Fruit fly (Drosophila melanogaster) whole organism, wandering third instar larva: Measurements from ENCODE around the gene CG5191.

Experiments
- Abd-B ChIP-seq: fragments of >200 bp; optimal IDR thresholded peaks from 2 replicates; lab custom pipeline; 2017; ENCODE audit warnings: missing biosample characterization, missing genetic modification characterization
- CG32264 ChIP-seq: fragments of 200-800 bp; sonication (Bioruptor generic); optimal IDR thresholded peaks from 2 replicates; lab custom pipeline; 2016; ENCODE audit warnings: missing biosample characterization, missing genetic modification characterization
- CG9705 ChIP-seq: fragments of 200-800 bp; sonication (Bioruptor generic); optimal IDR thresholded peaks from 2 replicates; lab custom pipeline; 2018; ENCODE audit warnings: missing biosample characterization, mild to moderate bottlenecking, missing genetic modification characterization
- CrebA ChIP-seq: fragments of 200-800 bp; sonication (Bioruptor generic); optimal IDR thresholded peaks from 2 replicates; lab custom pipeline; 2016; ENCODE audit warnings: missing biosample characterization, mild to moderate bottlenecking, missing genetic modification characterization, borderline replicate concordance
- Dfd ChIP-seq: fragments of >200 bp; optimal IDR thresholded peaks from 2 replicates; lab custom pipeline; 2017; ENCODE audit warnings: missing biosample characterization, missing genetic modification characterization
- Dif ChIP-seq: fragments of 200-275, 200-300 bp; sonication (Bioruptor generic); optimal IDR thresholded peaks from 2 replicates; lab custom pipeline; 2018; ENCODE audit warnings: missing biosample characterization, missing genetic modification characterization; ENCODE audit not compliant: partially characterized antibody
- GATAd ChIP-seq: sonication (Bioruptor generic); optimal IDR thresholded peaks from 2 replicates; lab custom pipeline; 2016; ENCODE audit warnings: missing biosample characterization, missing genetic modification characterization
- HLH106 ChIP-seq: fragments of 200-800 bp; optimal IDR thresholded peaks from 3 replicates; lab custom pipeline; 2019; ENCODE audit warnings: missing biosample characterization, mild to moderate bottlenecking, missing genetic modification characterization, moderate library complexity
- Hnf4 ChIP-seq: fragments of 200-800 bp; sonication (Bioruptor generic); optimal IDR thresholded peaks from 2 replicates; lab custom pipeline; 2016; ENCODE audit warnings: missing biosample characterization, mild to moderate bottlenecking, missing genetic modification characterization
- Hr78 ChIP-seq: fragments of >200 bp; optimal IDR thresholded peaks from 2 replicates; lab custom pipeline; 2017; ENCODE audit warnings: missing biosample characterization, missing genetic modification characterization
- Hr83 ChIP-seq: fragments of 200-300 bp; sonication (Bioruptor generic); optimal IDR thresholded peaks from 2 replicates; lab custom pipeline; 2016; ENCODE audit warnings: missing biosample characterization, mild to moderate bottlenecking, missing genetic modification characterization, moderate library complexity; ENCODE audit not compliant: poor library complexity, severe bottlenecking
- Jra ChIP-seq: sonication (Bioruptor generic); optimal IDR thresholded peaks from 2 replicates; lab custom pipeline; 2016; ENCODE audit warnings: missing biosample characterization, missing genetic modification characterization
- Mio ChIP-seq: sonication (Bioruptor generic); optimal IDR thresholded peaks from 2 replicates; lab custom pipeline; 2016; ENCODE audit warnings: missing biosample characterization, missing genetic modification characterization
- Myc ChIP-seq: fragments of >200 bp; optimal IDR thresholded peaks from 2 replicates; lab custom pipeline; 2017
- N ChIP-seq: fragments of >200 bp; optimal IDR thresholded peaks from 2 replicates; lab custom pipeline; 2018; ENCODE audit warnings: missing biosample characterization, missing external identifiers, missing genetic modification characterization
- OdsH ChIP-seq: fragments of 200-800 bp; sonication (Bioruptor generic); optimal IDR thresholded peaks from 2 replicates; lab custom pipeline; 2016; ENCODE audit warnings: missing biosample characterization, mild to moderate bottlenecking, missing genetic modification characterization
- Rel ChIP-seq, 2 experiments: fragments of 200-800 bp; sonication (Bioruptor generic) in 1 of 2; optimal IDR thresholded peaks; 2 replicates in 1 of 2; 3 replicates in 1 of 2; lab custom pipeline; 2016 to 2019; ENCODE audit warnings: mild to moderate bottlenecking in 2 of 2, missing biosample characterization in 2 of 2, missing genetic modification characterization in 2 of 2, moderate library complexity in 1 of 2
- Sp1 ChIP-seq: fragments of 200-800 bp; sonication (Bioruptor generic); optimal IDR thresholded peaks from 3 replicates; lab custom pipeline; 2019; ENCODE audit warnings: missing biosample characterization, mild to moderate bottlenecking, missing genetic modification characterization, moderate library complexity
- Vsx2 ChIP-seq: fragments of 200-300, 225-300 bp; sonication (Bioruptor generic); optimal IDR thresholded peaks from 2 replicates; lab custom pipeline; 2018; ENCODE audit warnings: missing biosample characterization, missing genetic modification characterization; ENCODE audit not compliant: partially characterized antibody
- br ChIP-seq: fragments of 200-800 bp; sonication (Bioruptor generic); optimal IDR thresholded peaks from 2 replicates; lab custom pipeline; 2016; ENCODE audit warnings: missing biosample characterization, missing genetic modification characterization
- brk ChIP-seq: fragments of 200-800 bp; sonication (Bioruptor generic); optimal IDR thresholded peaks from 2 replicates; lab custom pipeline; 2016; ENCODE audit warnings: missing biosample characterization, mild to moderate bottlenecking, missing genetic modification characterization
- dl ChIP-seq, 2 experiments: fragments of 175-275, 200-275 bp in 1 of 2; fragments of 200-275 bp in 1 of 2; sonication (Bioruptor generic); optimal IDR thresholded peaks; lab custom pipeline; 2018; ENCODE audit warnings: mild to moderate bottlenecking in 2 of 2, missing biosample characterization in 2 of 2, missing genetic modification characterization in 2 of 2, moderate library complexity in 2 of 2; ENCODE audit not compliant: partially characterized antibody in 2 of 2, insufficient read depth in 1 of 2
- dmrt93B ChIP-seq: fragments of 200-800 bp; sonication (Bioruptor generic); optimal IDR thresholded peaks from 2 replicates; lab custom pipeline; 2018; ENCODE audit warnings: missing biosample characterization, mild to moderate bottlenecking, missing genetic modification characterization
- dsf ChIP-seq: sonication (Bioruptor generic); optimal IDR thresholded peaks from 2 replicates; lab custom pipeline; 2016; ENCODE audit warnings: missing biosample characterization, missing genetic modification characterization, borderline replicate concordance
- ey ChIP-seq: fragments of 200-800 bp; sonication (Bioruptor generic); optimal IDR thresholded peaks from 2 replicates; lab custom pipeline; 2016; ENCODE audit warnings: missing biosample characterization, missing genetic modification characterization
- foxo ChIP-seq, 2 experiments: fragments of 200-800 bp; sonication (Bioruptor generic); optimal IDR thresholded peaks; 2 replicates in 1 of 2; 3 replicates in 1 of 2; lab custom pipeline; 2016 to 2017; ENCODE audit warnings: missing biosample characterization in 2 of 2, missing genetic modification characterization in 2 of 2
- fru ChIP-seq: fragments of 200-800 bp; sonication (Bioruptor generic); optimal IDR thresholded peaks from 3 replicates; lab custom pipeline; 2016; ENCODE audit warnings: missing biosample characterization, mild to moderate bottlenecking, missing genetic modification characterization
- h ChIP-seq: fragments of 200-800 bp; sonication (Bioruptor generic); optimal IDR thresholded peaks from 3 replicates; lab custom pipeline; 2016; ENCODE audit warnings: missing biosample characterization, mild to moderate bottlenecking, missing genetic modification characterization
- jim ChIP-seq: fragments of 175-275, 200-325 bp; sonication (Bioruptor generic); optimal IDR thresholded peaks from 2 replicates; lab custom pipeline; 2016; ENCODE audit warnings: missing biosample characterization, mild to moderate bottlenecking, missing genetic modification characterization
- lola ChIP-seq: fragments of >200 bp; optimal IDR thresholded peaks from 2 replicates; lab custom pipeline; 2017; ENCODE audit warnings: missing biosample characterization, missing genetic modification characterization
- pan ChIP-seq: fragments of >200 bp; optimal IDR thresholded peaks from 2 replicates; lab custom pipeline; 2017
- psq ChIP-seq: fragments of 200-800 bp; sonication (Bioruptor generic); optimal IDR thresholded peaks from 3 replicates; lab custom pipeline; 2017; ENCODE audit warnings: missing biosample characterization, mild to moderate bottlenecking, missing genetic modification characterization, moderate library complexity
- rgr ChIP-seq: fragments of 200-800 bp; sonication (Bioruptor generic); optimal IDR thresholded peaks from 3 replicates; lab custom pipeline; 2016; ENCODE audit warnings: missing biosample characterization, mild to moderate bottlenecking, missing genetic modification characterization
- sage ChIP-seq: fragments of 200-800 bp; sonication (Bioruptor generic); optimal IDR thresholded peaks from 2 replicates; lab custom pipeline; 2016; ENCODE audit warnings: missing biosample characterization, mild to moderate bottlenecking, missing genetic modification characterization
- sv ChIP-seq: fragments of 200-800 bp; sonication (Bioruptor generic); optimal IDR thresholded peaks from 3 replicates; lab custom pipeline; 2016; ENCODE audit warnings: missing biosample characterization, missing genetic modification characterization
- tai ChIP-seq: sonication (Bioruptor generic); optimal IDR thresholded peaks from 2 replicates; lab custom pipeline; 2016; ENCODE audit warnings: missing biosample characterization, missing genetic modification characterization
- usp ChIP-seq: fragments of >200 bp; optimal IDR thresholded peaks from 2 replicates; lab custom pipeline; 2017; ENCODE audit warnings: missing biosample characterization, missing genetic modification characterization
- woc ChIP-seq: sonication (Bioruptor generic); optimal IDR thresholded peaks from 2 replicates; lab custom pipeline; 2016; ENCODE audit warnings: missing biosample characterization, mild to moderate bottlenecking, missing genetic modification characterization

Gene CG5191

dm6 chr3R:20587630-20588479 lies 27.2 kb downstream of the CG5191 start, which contains the start of gene Septin2 (continued):
- TF ChIP-seq sv (GFP tag; lab: Kevin White, UChicago): no peak
- peak; percentile 91 for TF ChIP-seq fru (GFP tag; lab: Kevin White, UChicago)
- peak; percentile 7 for TF ChIP-seq N (GFP tag; lab: Kevin White, UChicago)

DNA sequence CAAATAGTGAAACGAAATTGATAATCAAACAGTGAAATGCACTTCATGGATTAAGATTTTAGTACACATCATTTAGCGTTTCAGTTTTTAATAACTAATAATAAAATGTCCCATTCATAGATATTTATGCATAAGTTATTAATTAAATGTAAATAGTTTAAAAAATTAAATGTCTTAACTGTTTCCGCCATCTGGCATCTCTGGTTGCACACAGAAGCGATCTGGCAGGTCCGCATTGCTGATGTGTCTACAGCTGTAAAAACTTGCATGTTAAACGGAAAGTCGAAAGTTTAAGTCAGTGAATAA lies 27.8 kb downstream of the CG5191 start, which contains the start of gene Srp72:
Gene Srp72, plus strand, starts transcription at position 232 of the 306 bp plus-strand sequence.
- TF ChIP-seq woc (GFP tag; lab: Kevin White, UChicago) (no peak), sage (GFP tag; lab: Kevin White, UChicago) (peak; percentile 59), GATAd (GFP tag; lab: Kevin White, UChicago) (peak; percentile 26), ey (GFP tag; lab: Kevin White, UChicago) (peak; percentile 12), Hr83 (GFP tag; lab: Kevin White, UChicago) (peak; percentile 35), Vsx2 (GFP tag; lab: Kevin White, UChicago) (no peak), Rel (GFP tag; optimal IDR thresholded peaks at IDR 0.05; lab: Kevin White, UChicago) (no peak), Rel (tag; optimal IDR thresholded peaks at IDR 0.05; lab: Kevin White, UChicago) (no peak), Abd-B (GFP tag; lab: Kevin White, UChicago) (no peak), Dfd (GFP tag; lab: Kevin White, UChicago) (no peak), brk (GFP tag; lab: Kevin White, UChicago) (no peak), Hnf4 (GFP tag; lab: Kevin White, UChicago) (peak; percentile 39), N (GFP tag; lab: Kevin White, UChicago) (no peak), fru (GFP tag; lab: Kevin White, UChicago) (peak; percentile 40), Dif (GFP tag; lab: Kevin White, UChicago) (no peak), OdsH (peak; percentile 17), h (peak; percentile 50), CG9705 (GFP tag; lab: Kevin White, UChicago) (peak; percentile 47), dl (GFP tag; optimal IDR thresholded peaks at IDR 0.05; lab: Kevin White, UChicago; ENCODE audit: insufficient read depth in 1 of 2, partially characterized antibody in 2 of 2) (no peak), usp (GFP tag; lab: Kevin White, UChicago) (no peak), Mio (GFP tag; lab: Kevin White, UChicago) (no peak), br (GFP tag; lab: Kevin White, UChicago) (peak; percentile 25), dsf (peak; percentile 45), Jra (GFP tag; lab: Kevin White, UChicago) (no peak), Hr78 (no peak), CG32264 (GFP tag; lab: Kevin White, UChicago) (no peak), HLH106 (tag; lab: Kevin White, UChicago) (peak; percentile 50), rgr (GFP tag; lab: Kevin White, UChicago) (peak; percentile 44), pan (no peak), Myc (lab: Kevin White, UChicago) (no peak), psq (GFP tag; lab: Kevin White, UChicago) (peak; percentile 6), lola (GFP tag; lab: Kevin White, UChicago) (no peak), CrebA (GFP tag; lab: Kevin White, UChicago) (no peak), Sp1 (peak; percentile 45), foxo (GFP tag; optimal IDR thresholded peaks at IDR 0.05; lab: Kevin White, UChicago) (peak in 1 of 2 experiments; percentile 58), dmrt93B (GFP tag; lab: Kevin White, UChicago) (no peak), jim (GFP tag; lab: Kevin White, UChicago) (no peak), sv (GFP tag; lab: Kevin White, UChicago) (peak; percentile 48), tai (GFP tag; lab: Kevin White, UChicago) (no peak)
